Worm (Caenorhabditis elegans): Measurements from ENCODE around the gene rfip-2.

ce11 chrII:750155-750554 is 26.6 kb downstream of the rfip-2 start, which contains the start of gene snt-6:
- no peak for TF ChIP-seq sea-1 (GFP tag; conservative IDR thresholded peaks at IDR 0.05)
- no peak for TF ChIP-seq aly-1 (tag; optimal IDR thresholded peaks at IDR 0.05)
- TF ChIP-seq ceh-36 (tag; optimal IDR thresholded peaks at IDR 0.05): no peak
- no peak for TF ChIP-seq hmg-4 (GFP tag; optimal IDR thresholded peaks at IDR 0.05)
- no peak for TF ChIP-seq ama-1 (optimal IDR thresholded peaks at IDR 0.05)
- no peak for TF ChIP-seq tra-4 (tag; optimal IDR thresholded peaks at IDR 0.05)
- TF ChIP-seq ceh-13 (GFP tag; optimal IDR thresholded peaks at IDR 0.05): no peak

Data from whole organism, early embryonic.